Worm (Caenorhabditis elegans): ENCODE results near the gene sna-1.
A peak's percentile ranks its signal among the peaks of the same experiment; 100 is the strongest.

sna-1 gene

DNA sequence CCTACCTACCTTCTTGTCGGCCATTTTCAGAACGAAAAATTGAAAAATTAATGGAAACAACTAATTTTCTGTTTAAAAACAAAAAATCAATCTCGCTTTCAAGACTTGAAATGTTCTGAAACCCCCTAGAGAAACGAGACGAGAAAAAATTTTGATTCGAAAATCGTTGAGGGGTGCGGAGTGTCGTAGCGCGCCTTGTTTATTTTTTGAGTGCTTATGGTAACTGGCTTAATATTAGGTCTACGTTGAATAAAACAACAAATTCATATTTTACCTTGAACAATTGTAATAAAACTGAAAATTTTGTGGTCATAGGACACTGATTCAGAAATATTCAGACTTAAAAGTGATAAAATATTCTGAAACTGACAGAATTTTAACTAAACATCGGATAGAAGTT, at the start of gene sna-1:
Gene sna-1 (minus strand): TSS at position 218 of the 400 bp plus-strand sequence.
- TF ChIP-seq nhr-80 (tag; optimal IDR thresholded peaks at IDR 0.05) (no peak), cebp-1 (GFP tag; IDR thresholded peaks at IDR 0.05) (no peak), cebp-1 (tag; optimal IDR thresholded peaks at IDR 0.05) (no peak), efl-1 (GFP tag; optimal IDR thresholded peaks at IDR 0.05) (peak; percentile 26), hlh-26 (GFP tag; conservative IDR thresholded peaks at IDR 0.05) (no peak), lsl-1 (GFP tag; optimal IDR thresholded peaks at IDR 0.05) (peak; percentile 47), madf-8 (GFP tag; conservative IDR thresholded peaks at IDR 0.05) (peak; percentile 59; the same call in 1 of the 2 replicates), madf-6 (GFP tag; IDR thresholded peaks at IDR 0.05) (peak; percentile 75), somi-1 (GFP tag; optimal IDR thresholded peaks at IDR 0.05) (no peak), attf-3 (GFP tag; conservative IDR thresholded peaks at IDR 0.05) (peak; percentile 90)

DNA sequence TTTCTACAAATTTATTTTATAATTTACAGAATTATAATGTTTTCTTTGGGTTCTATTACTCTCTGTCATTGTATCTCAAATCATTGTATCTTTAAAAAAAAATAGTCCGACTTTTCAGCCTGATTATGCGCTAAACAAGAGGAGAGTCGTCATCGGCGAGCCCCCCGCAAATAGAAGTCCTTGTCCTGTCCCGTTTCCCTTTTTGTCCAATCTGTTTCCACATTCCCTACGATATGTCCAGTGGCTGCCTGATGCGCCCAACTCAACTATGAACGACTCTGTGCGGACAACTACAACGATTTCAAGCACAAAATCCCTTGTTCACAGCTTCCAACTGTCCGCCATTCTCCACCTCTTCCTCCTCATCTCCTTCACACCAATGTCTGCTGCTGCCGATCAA, 47.5 kb upstream of the sna-1 start, which contains the start of gene dbl-1:
Gene dbl-1 (plus strand): TSS at position 119 of the 400 bp plus-strand sequence.
- TF ChIP-seq aptf-2 (GFP tag; conservative IDR thresholded peaks at IDR 0.05) (no peak), hlh-12 (tag; optimal IDR thresholded peaks at IDR 0.05) (no peak), ceh-40 (GFP tag; IDR thresholded peaks at IDR 0.05) (no peak), lin-26 (GFP tag; IDR thresholded peaks at IDR 0.05) (0 out of 2 replicates have a peak, but pooled peaks have one; percentile 35), chd-7 (tag; optimal IDR thresholded peaks at IDR 0.05) (peak; percentile 37), attf-6 (GFP tag; IDR thresholded peaks at IDR 0.05) (no peak), akir-1 (GFP tag; optimal IDR thresholded peaks at IDR 0.05) (no peak), zim-3 (tag; optimal IDR thresholded peaks at IDR 0.05) (no peak), bed-2 (GFP tag; IDR thresholded peaks at IDR 0.05) (no peak), C06A6.2 (GFP tag; conservative IDR thresholded peaks at IDR 0.05) (no peak), nhr-179 (tag; optimal IDR thresholded peaks at IDR 0.05) (no peak), egl-44 (GFP tag; IDR thresholded peaks at IDR 0.05) (no peak), tbx-9 (tag; optimal IDR thresholded peaks at IDR 0.05; ENCODE audit: borderline replicate concordance) (no peak), ceh-27 (GFP tag; optimal IDR thresholded peaks at IDR 0.05) (no peak), unc-62 (GFP tag; optimal IDR thresholded peaks at IDR 0.05) (no peak), egrh-3 (GFP tag; IDR thresholded peaks at IDR 0.05) (no peak), lag-1 (GFP tag; IDR thresholded peaks at IDR 0.05) (no peak), rec-8 (tag; optimal IDR thresholded peaks at IDR 0.05) (no peak), rcor-1 (GFP tag; IDR thresholded peaks at IDR 0.05) (no peak), snpc-4 (GFP tag; optimal IDR thresholded peaks at IDR 0.05) (no peak), snpc-4 (tag; optimal IDR thresholded peaks at IDR 0.05) (no peak), B0261.1 (tag; optimal IDR thresholded peaks at IDR 0.05) (no peak), zfh-2 (GFP tag; conservative IDR thresholded peaks at IDR 0.05) (peak; percentile 46; the same call in 1 of the 2 replicates)

DNA sequence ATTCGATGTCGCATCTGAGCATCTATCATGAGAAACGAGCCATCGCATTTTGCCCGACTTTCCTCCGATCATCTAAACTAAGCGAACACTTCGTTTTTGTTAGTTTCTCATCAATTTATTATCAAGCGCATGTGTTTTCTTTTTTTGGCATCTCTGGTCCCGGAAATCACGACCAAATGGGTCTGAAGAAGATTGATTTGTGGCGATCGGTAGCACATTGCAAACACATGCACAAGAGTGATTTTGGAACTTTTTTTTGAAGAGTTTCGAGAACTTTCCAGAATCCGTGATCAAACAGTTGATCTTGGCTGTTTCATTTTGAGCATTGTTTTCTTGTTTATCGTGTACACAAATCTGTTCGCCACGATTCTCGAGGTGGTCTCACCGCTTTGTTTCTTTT, 42.8 kb upstream of the sna-1 start:
- peak; percentile 21; the same call in 1 of the 2 replicates for TF ChIP-seq hsf-1 (GFP tag; IDR thresholded peaks at IDR 0.05)
- no peak for TF ChIP-seq F55B11.4 (tag; optimal IDR thresholded peaks at IDR 0.05; ENCODE audit: borderline replicate concordance, insufficient read depth)

DNA sequence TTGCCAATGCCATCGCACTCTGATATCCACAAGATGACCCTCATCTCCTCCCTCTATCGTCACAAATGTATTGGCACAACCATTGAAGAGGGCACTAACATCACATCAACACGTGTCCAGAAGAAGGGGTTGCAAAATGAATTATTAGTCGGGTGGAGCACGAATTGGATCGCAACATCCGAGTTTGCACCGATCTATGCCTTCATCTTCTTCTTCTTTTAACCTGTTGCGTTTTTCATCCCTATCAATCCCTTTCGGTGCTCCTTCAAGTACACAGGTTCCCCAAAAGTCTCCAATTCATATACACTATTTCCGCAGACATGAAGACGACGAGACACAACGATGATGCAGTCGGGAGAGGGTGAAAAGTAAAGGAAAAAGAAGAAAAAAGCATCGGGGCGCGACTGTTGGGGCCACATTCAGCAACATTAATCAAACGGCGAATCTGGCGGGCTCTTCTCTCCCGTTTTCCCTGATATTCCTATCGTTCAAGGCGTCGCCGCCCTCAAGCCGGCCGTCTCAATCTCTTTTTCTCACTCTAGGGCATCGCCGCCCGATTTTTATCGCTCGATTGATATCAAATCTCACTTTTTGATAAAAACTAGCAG, 41.1 kb upstream of the sna-1 start:
- TF ChIP-seq zfh-2 (GFP tag; conservative IDR thresholded peaks at IDR 0.05): peak; percentile 58
- TF ChIP-seq snpc-1.3 (tag; optimal IDR thresholded peaks at IDR 0.05; ENCODE audit: insufficient read depth): no peak
- TF ChIP-seq somi-1 (GFP tag; optimal IDR thresholded peaks at IDR 0.05): no peak
- TF ChIP-seq B0336.3 (GFP tag; IDR thresholded peaks at IDR 0.05): no peak

Measured in whole organism, young adult.